Worm (Caenorhabditis elegans) whole organism, mixed stage, embryonic: ENCODE results near the gene C15H7.4.

Source experiments
- bed-3 ChIP-seq: fragments of 200-800 bp; sonication (Bioruptor generic); optimal IDR thresholded peaks from 3 replicates; lab custom pipeline; 2018; ENCODE audit warnings: mild to moderate bottlenecking, missing genetic modification characterization, moderate library complexity, missing compliant biosample characterization
- blmp-1 ChIP-seq: fragments of 150-350 bp; optimal IDR thresholded peaks from 2 replicates; lab custom pipeline; 2014; ENCODE audit warnings: missing biosample characterization, missing genetic modification characterization
- ceh-39 ChIP-seq: fragments of 150-350 bp; optimal IDR thresholded peaks from 2 replicates; lab custom pipeline; 2014; ENCODE audit warnings: missing biosample characterization, missing genetic modification characterization
- ceh-43 ChIP-seq: fragments of 200-800 bp; sonication (Bioruptor generic); optimal IDR thresholded peaks from 2 replicates; lab custom pipeline; 2018; ENCODE audit warnings: mild to moderate bottlenecking, missing genetic modification characterization, moderate library complexity, missing compliant biosample characterization
- cnd-1 ChIP-seq: fragments of 200-800 bp; sonication (Bioruptor generic); optimal IDR thresholded peaks from 2 replicates; lab custom pipeline; 2018; ENCODE audit warnings: mild to moderate bottlenecking, missing genetic modification characterization, missing compliant biosample characterization
- drap-1 ChIP-seq: fragments of 200-800 bp; sonication (Bioruptor generic); optimal IDR thresholded peaks from 3 replicates; lab custom pipeline; 2018; ENCODE audit warnings: mild to moderate bottlenecking, missing genetic modification characterization, missing compliant biosample characterization
- elt-3 ChIP-seq: fragments of 150-350 bp; optimal IDR thresholded peaks from 2 replicates; lab custom pipeline; 2014; ENCODE audit warnings: missing biosample characterization, missing genetic modification characterization
- lsy-2 ChIP-seq: fragments of 150-350 bp; optimal IDR thresholded peaks from 2 replicates; lab custom pipeline; 2014; ENCODE audit warnings: missing biosample characterization, missing genetic modification characterization
- mab-5 ChIP-seq: fragments of 150-350 bp; optimal IDR thresholded peaks from 2 replicates; lab custom pipeline; 2014; ENCODE audit warnings: missing biosample characterization, missing genetic modification characterization
- nhr-12 ChIP-seq: fragments of 150-350 bp; optimal IDR thresholded peaks from 2 replicates; lab custom pipeline; 2014; ENCODE audit warnings: missing biosample characterization, missing genetic modification characterization
- nhr-2 ChIP-seq: fragments of 150-350 bp; optimal IDR thresholded peaks from 2 replicates; lab custom pipeline; 2014; ENCODE audit warnings: missing biosample characterization, missing genetic modification characterization
- nhr-237 ChIP-seq: fragments of 150-350 bp; optimal IDR thresholded peaks from 2 replicates; lab custom pipeline; 2014; ENCODE audit warnings: missing biosample characterization, missing genetic modification characterization
- nhr-76 ChIP-seq: sonication (generic microtip); optimal IDR thresholded peaks from 2 replicates; lab custom pipeline; 2017; ENCODE audit warnings: missing biosample characterization, missing genetic modification characterization
- pha-4 ChIP-seq: fragments of 150-350 bp; optimal IDR thresholded peaks from 2 replicates; lab custom pipeline; 2018; ENCODE audit warnings: missing biosample characterization, missing genetic modification reagents, missing genetic modification characterization
- snpc-4 ChIP-seq: fragments of 150-350 bp; optimal IDR thresholded peaks from 2 replicates; lab custom pipeline; 2014; ENCODE audit warnings: missing biosample characterization, missing genetic modification characterization
- unc-62 ChIP-seq: fragments of 150-350 bp; optimal IDR thresholded peaks from 2 replicates; lab custom pipeline; 2014; ENCODE audit warnings: missing biosample characterization, missing genetic modification reagents, missing genetic modification characterization

Gene C15H7.4

DNA sequence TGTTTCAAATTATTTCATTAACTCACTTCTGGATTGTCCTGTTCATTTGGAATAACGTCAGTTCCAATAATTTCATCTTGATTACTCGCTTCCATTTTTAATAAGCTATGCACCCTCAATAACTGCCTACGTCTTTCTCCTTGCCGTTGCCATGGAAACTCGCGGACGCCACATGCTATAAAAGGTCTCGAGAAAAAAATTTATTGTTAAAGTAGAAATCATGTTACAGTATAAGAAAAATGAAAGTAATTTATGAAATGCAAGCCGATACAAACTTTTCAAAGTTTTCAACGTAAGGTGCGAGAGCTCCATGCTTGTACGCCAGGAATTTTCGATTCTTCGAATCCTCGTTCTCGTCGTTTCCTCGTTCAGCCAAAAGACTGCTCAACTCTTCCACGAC lies 43.6 kb downstream of the C15H7.4 start, which contains the start of gene bbs-4:
TSS of gene bbs-4 (minus strand) at position 101 of the 400 bp plus-strand sequence.
- no peak for TF ChIP-seq elt-3 (tag; lab: Kevin White, UChicago)
- TF ChIP-seq ceh-39 (tag; lab: Kevin White, UChicago): no peak
- no peak for TF ChIP-seq blmp-1
- no peak for TF ChIP-seq nhr-76 (tag; lab: Kevin White, UChicago)
- TF ChIP-seq cnd-1 (tag; lab: Kevin White, UChicago): no peak
- no peak for TF ChIP-seq drap-1 (GFP tag; lab: Kevin White, UChicago)
- TF ChIP-seq mab-5 (tag; lab: Kevin White, UChicago): no peak
- TF ChIP-seq unc-62 (GFP tag; lab: Kevin White, UChicago): no peak
- no peak for TF ChIP-seq nhr-12 (tag; lab: Kevin White, UChicago)
- TF ChIP-seq bed-3 (GFP tag; lab: Kevin White, UChicago): no peak
- no peak for TF ChIP-seq ceh-43 (GFP tag; lab: Kevin White, UChicago)
- TF ChIP-seq nhr-237 (tag; lab: Kevin White, UChicago): no peak
- no peak for TF ChIP-seq lsy-2 (tag; lab: Kevin White, UChicago)
- TF ChIP-seq snpc-4: no peak
- no peak for TF ChIP-seq pha-4 (tag; lab: Kevin White, UChicago)

- no peak for TF ChIP-seq pha-4 (tag; lab: Kevin White, UChicago)
- no peak for TF ChIP-seq nhr-2 (tag; lab: Kevin White, UChicago)
- TF ChIP-seq, all 35 proteins: peak for 0
These were observed 47.1 kb downstream of the C15H7.4 start, which contains the start of gene clec-161 for ce11 chrIII:9608650-9609049. Gene clec-161, minus strand, starts transcription at chrIII:9608750.
